Worm (Caenorhabditis elegans): ENCODE measurements around the gene mtp-18.
A peak's percentile ranks its signal among the peaks of the same experiment; 100 is the strongest.

mtp-18 gene

ce11 chrX:6159562-6159961 lies 46.6 kb downstream of the mtp-18 start:
- no peak for TF ChIP-seq isw-1 (GFP tag; IDR thresholded peaks at IDR 0.05)

DNA sequence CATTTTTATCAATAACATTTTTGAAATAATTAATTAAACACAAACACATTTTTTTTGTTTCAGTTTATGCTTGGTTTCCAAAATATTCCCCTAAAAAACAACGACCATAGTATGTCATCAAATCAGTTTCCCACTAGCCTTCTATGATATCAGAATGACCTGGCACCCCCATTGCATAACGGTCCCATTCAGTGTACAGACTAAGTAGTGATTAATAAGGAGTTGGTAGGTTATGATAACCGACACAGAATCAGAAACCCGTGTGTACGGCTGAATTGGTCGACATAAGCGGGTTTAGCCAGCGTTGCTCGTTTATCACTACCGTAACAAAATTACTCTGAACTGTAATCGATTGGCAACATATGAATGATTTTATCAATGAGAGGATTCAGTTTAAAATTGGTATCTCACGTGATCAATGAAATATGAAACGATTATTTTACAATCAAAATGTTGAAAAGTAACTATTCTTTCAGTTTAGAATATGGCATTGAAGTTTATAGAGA lies 48.7 kb downstream of the mtp-18 start:
- TF ChIP-seq pag-3 (tag; optimal IDR thresholded peaks at IDR 0.05; ENCODE audit: borderline replicate concordance, insufficient read depth) (no peak), elt-3 (tag; optimal IDR thresholded peaks at IDR 0.05) (no peak), efl-1 (optimal IDR thresholded peaks at IDR 0.05) (no peak), efl-1 (GFP tag; optimal IDR thresholded peaks at IDR 0.05 in 1 of 2) (peak in 1 of 2 experiments; percentile 66), ama-1 (optimal IDR thresholded peaks at IDR 0.05) (no peak), snpc-4 (tag; optimal IDR thresholded peaks at IDR 0.05) (no peak), elt-2 (tag; optimal IDR thresholded peaks at IDR 0.05) (peak; percentile 58), tlp-1 (tag; optimal IDR thresholded peaks at IDR 0.05) (no peak), Y116A8C.19 (tag; optimal IDR thresholded peaks at IDR 0.05; ENCODE audit: borderline replicate concordance) (no peak), blmp-1 (tag; optimal IDR thresholded peaks at IDR 0.05) (no peak)

DNA sequence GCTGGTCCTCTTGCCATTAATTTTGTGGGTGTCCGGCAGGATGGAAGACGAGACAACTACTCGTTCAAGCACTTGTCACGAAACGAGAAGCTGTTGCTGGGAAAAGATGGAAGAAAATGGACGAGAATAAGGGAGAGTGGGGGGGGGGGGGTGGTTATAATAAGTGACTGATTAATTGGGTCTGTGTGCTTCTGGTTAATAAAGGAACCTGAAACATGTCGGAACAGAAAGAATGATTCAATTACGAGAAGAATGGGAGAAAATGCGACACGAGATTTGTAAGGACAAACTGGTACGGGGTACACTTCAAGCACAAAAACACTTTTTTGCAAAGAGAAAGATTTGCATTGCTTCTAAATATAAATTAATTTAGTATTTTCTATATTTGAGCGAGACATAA lies 50.8 kb downstream of the mtp-18 start:
- TF ChIP-seq unc-30 (tag; optimal IDR thresholded peaks at IDR 0.05), result no peak
- TF ChIP-seq ceh-63 (GFP tag; optimal IDR thresholded peaks at IDR 0.05), result no peak
- TF ChIP-seq ceh-90 (tag; optimal IDR thresholded peaks at IDR 0.05), result no peak
- TF ChIP-seq Y116A8C.19 (tag; optimal IDR thresholded peaks at IDR 0.05; ENCODE audit: borderline replicate concordance), result no peak
- TF ChIP-seq dpl-1 (GFP tag; optimal IDR thresholded peaks at IDR 0.05), result no peak
- TF ChIP-seq alr-1 (tag; optimal IDR thresholded peaks at IDR 0.05; ENCODE audit: borderline replicate concordance), result no peak
